Fruit fly (Drosophila melanogaster): ENCODE measurements around the gene eff.

Gene eff

dm6 chr3R:14737894-14738860 lies 2.9 kb downstream of the eff start (continued):
- peak; percentile 92 for TF ChIP-seq Nf-YA (GFP tag; IDR thresholded peaks at IDR 0.05)
- TF ChIP-seq CG15514 (GFP tag; optimal IDR thresholded peaks at IDR 0.05) = peak; percentile 89
- peak; percentile 79 for TF ChIP-seq CG17186 (GFP tag; optimal IDR thresholded peaks at IDR 0.05)
- peak; percentile 26 for TF ChIP-seq CG17912 (GFP tag; optimal IDR thresholded peaks at IDR 0.05)
- TF ChIP-seq CG31441 (GFP tag; IDR thresholded peaks at IDR 0.05) = peak; percentile 95
- peak; percentile 94 for TF ChIP-seq CG12769 (tag; optimal IDR thresholded peaks at IDR 0.05)
- TF ChIP-seq Ravus (GFP tag; IDR thresholded peaks at IDR 0.05) = peak; percentile 89
- TF ChIP-seq Ets97D (GFP tag; optimal IDR thresholded peaks at IDR 0.05) = peak; percentile 78
- peak; percentile 93 for TF ChIP-seq grau (tag; optimal IDR thresholded peaks at IDR 0.05)
- peak; percentile 41 for TF ChIP-seq Hey (tag; optimal IDR thresholded peaks at IDR 0.05)
- TF ChIP-seq hb (GFP tag; IDR thresholded peaks at IDR 0.05; ENCODE audit: partially characterized antibody) = no peak
- TF ChIP-seq CG16815 (GFP tag; optimal IDR thresholded peaks at IDR 0.05) = peak; percentile 91
- peak; percentile 93 for TF ChIP-seq CG10209 (GFP tag; optimal IDR thresholded peaks at IDR 0.05)
- TF ChIP-seq ssp (GFP tag; IDR thresholded peaks at IDR 0.05) = peak; percentile 88
- peak; percentile 89 for TF ChIP-seq BtbVII (GFP tag; optimal IDR thresholded peaks at IDR 0.05)
- peak; percentile 96 for TF ChIP-seq Hsf (GFP tag; optimal IDR thresholded peaks at IDR 0.05)
- TF ChIP-seq tgo (GFP tag; IDR thresholded peaks at IDR 0.05) = peak; percentile 93
- TF ChIP-seq zen2 (GFP tag; IDR thresholded peaks at IDR 0.05; ENCODE audit: partially characterized antibody) = no peak
- peak; percentile 95; the same call in 1 of the 2 replicates for TF ChIP-seq CG14667 (GFP tag; IDR thresholded peaks at IDR 0.05)
- peak; percentile 95 for TF ChIP-seq Xbp1 (GFP tag; optimal IDR thresholded peaks at IDR 0.05)
- peak; percentile 85 for TF ChIP-seq CG11560 (tag; IDR thresholded peaks at IDR 0.05)
- TF ChIP-seq her (GFP tag; optimal IDR thresholded peaks at IDR 0.05) = peak; percentile 84
- TF ChIP-seq zf30C (GFP tag; optimal IDR thresholded peaks at IDR 0.05) = peak; percentile 86
- peak; percentile 92 for TF ChIP-seq Meics (GFP tag; optimal IDR thresholded peaks at IDR 0.05)
- TF ChIP-seq CG16779 (GFP tag; IDR thresholded peaks at IDR 0.05) = peak; percentile 95
- TF ChIP-seq CG30020 (tag; optimal IDR thresholded peaks at IDR 0.05) = peak; percentile 58
- TF ChIP-seq amos (GFP tag; IDR thresholded peaks at IDR 0.05; ENCODE audit: partially characterized antibody) = no peak
- TF ChIP-seq CG13424 (tag; optimal IDR thresholded peaks at IDR 0.05) = peak; percentile 95
- peak; percentile 96 for TF ChIP-seq CG11456 (GFP tag; IDR thresholded peaks at IDR 0.05)
- TF ChIP-seq ac (GFP tag; optimal IDR thresholded peaks at IDR 0.05) = peak; percentile 84
- TF ChIP-seq CG12391 (tag; optimal IDR thresholded peaks at IDR 0.05) = peak; percentile 95
- peak; percentile 93 for TF ChIP-seq H15 (GFP tag; IDR thresholded peaks at IDR 0.05)
- TF ChIP-seq br (optimal IDR thresholded peaks at IDR 0.05) = no peak
- peak; percentile 87 for TF ChIP-seq CG31388 (GFP tag; optimal IDR thresholded peaks at IDR 0.05)
- TF ChIP-seq CG11398 (GFP tag; optimal IDR thresholded peaks at IDR 0.05) = peak; percentile 76
- TF ChIP-seq mld (GFP tag; IDR thresholded peaks at IDR 0.05; ENCODE audit: partially characterized antibody) = no peak
- TF ChIP-seq Trl (optimal IDR thresholded peaks at IDR 0.05) = peak; percentile 40 to 52
- peak; percentile 91 for TF ChIP-seq Trl (GFP tag; optimal IDR thresholded peaks at IDR 0.05)
- peak; percentile 41 for TF ChIP-seq ash1 (GFP tag; optimal IDR thresholded peaks at IDR 0.05)
- peak; percentile 90 for TF ChIP-seq cas (GFP tag; IDR thresholded peaks at IDR 0.05)
- peak; percentile 91 for TF ChIP-seq CG10147 (GFP tag; optimal IDR thresholded peaks at IDR 0.05)
- peak; percentile 57 for TF ChIP-seq YL-1 (GFP tag; optimal IDR thresholded peaks at IDR 0.05)
- peak; percentile 97 for TF ChIP-seq CG1603 (tag; optimal IDR thresholded peaks at IDR 0.05)
- peak; percentile 88 for TF ChIP-seq CG15601 (tag; optimal IDR thresholded peaks at IDR 0.05)
- peak; percentile 90 for TF ChIP-seq MTF-1 (GFP tag; optimal IDR thresholded peaks at IDR 0.05; ENCODE audit: borderline replicate concordance)
- peak; percentile 84 for TF ChIP-seq Vsx1 (GFP tag; optimal IDR thresholded peaks at IDR 0.05)
- TF ChIP-seq GATAe (GFP tag; conservative IDR thresholded peaks at IDR 0.05) = peak; percentile 76
- peak; percentile 93 for TF ChIP-seq Abd-B (GFP tag; optimal IDR thresholded peaks at IDR 0.05)

Measured in whole organism, embryonic.